Fruit fly (Drosophila melanogaster) Kc167 (cell line): ENCODE data around the gene CG42638.
"Not testable (repeated sequence)": the region's sequence is repeated elsewhere in the genome, so short reads cannot be mapped to it uniquely, and the experiment has no call there.

Source experiments
- Myc ChIP-seq: fragments of >200 bp; optimal IDR thresholded peaks from 2 replicates; lab custom pipeline; 2017; ENCODE audit warnings: missing external identifiers
- Sin3A ChIP-seq: fragments of >200 bp; optimal IDR thresholded peaks from 2 replicates; lab custom pipeline; 2018; ENCODE audit warnings: missing external identifiers
- h ChIP-seq: fragments of >200 bp; optimal IDR thresholded peaks from 3 replicates; lab custom pipeline; 2018; ENCODE audit warnings: missing external identifiers
- insv ChIP-seq: fragments of >200 bp; optimal IDR thresholded peaks from 3 replicates; lab custom pipeline; 2018; ENCODE audit warnings: missing external identifiers
- psq ChIP-seq: fragments of >200 bp; optimal IDR thresholded peaks from 2 replicates; lab custom pipeline; 2017; ENCODE audit warnings: missing external identifiers
- ttk ChIP-seq: sonication (Bioruptor generic); optimal IDR thresholded peaks from 2 replicates; lab custom pipeline; 2017; ENCODE audit warnings: missing external identifiers

CG42638 gene

DNA sequence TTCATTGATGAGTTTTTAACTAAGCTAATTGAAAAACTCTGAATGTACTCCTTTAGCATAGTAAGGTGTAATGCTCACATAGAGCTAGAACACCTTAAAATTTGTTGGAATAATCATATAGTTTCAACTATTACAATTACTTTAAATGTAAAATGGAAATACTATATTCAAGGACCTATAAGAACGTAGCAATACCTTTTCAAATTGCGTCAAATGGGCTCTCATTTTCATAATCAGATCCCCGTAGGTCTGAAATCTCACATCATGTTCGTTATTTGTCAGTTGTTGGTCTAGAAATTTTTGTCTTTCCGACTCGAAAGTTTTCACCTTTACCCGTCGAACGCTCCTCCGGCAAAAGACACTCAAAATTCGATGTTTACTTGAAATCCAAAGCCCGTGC lies 10.6 kb upstream of the CG42638 start, which contains the start of gene Vtld:
TSS of gene Vtld (plus strand) at position 301 of the 400 bp plus-strand sequence.
- TF ChIP-seq Sin3A (lab: Kevin White, UChicago); insv; h (lab: Kevin White, UChicago): not testable (repeated sequence)

- not testable (repeated sequence) for TF ChIP-seq ttk; Sin3A (lab: Kevin White, UChicago); insv
These were observed 20.9 kb downstream of the CG42638 start, which contains the start of gene CG42529 for dm6 chr3L:19728694-19729093. Gene CG42529 (plus strand): TSS chr3L:19728994.

DNA sequence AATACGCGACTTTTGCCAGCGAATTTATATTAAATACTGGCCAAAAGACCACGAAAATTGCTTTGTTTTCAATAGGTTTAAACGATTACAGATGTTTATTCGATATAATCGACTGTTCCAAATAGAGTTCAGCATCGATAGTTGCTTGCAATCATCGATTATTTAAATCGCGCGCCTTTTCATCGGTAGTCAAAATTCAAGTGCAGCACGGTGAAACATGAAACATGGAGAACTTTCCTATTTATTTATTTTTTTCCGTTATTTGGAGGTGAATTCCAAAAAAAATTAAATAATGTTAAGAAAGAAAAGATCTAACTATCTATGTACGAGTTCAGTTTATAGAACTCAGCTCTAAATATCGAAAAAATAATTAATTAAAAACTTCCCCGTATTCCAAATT lies 31.3 kb downstream of the CG42638 start, which contains the start of gene Trpml:
TSS of gene Trpml (minus strand) at position 101 of the 400 bp plus-strand sequence.
- not testable (repeated sequence) for TF ChIP-seq ttk; insv; psq (lab: Kevin White, UChicago)

dm6 chr3L:19707570-19708146 lies 41.9 kb downstream of the CG42638 start, which contains the start of gene serp:
Gene serp (minus strand): TSS chr3L:19708015.
- TF ChIP-seq insv = no peak
- TF ChIP-seq h (lab: Kevin White, UChicago) = no peak
- TF ChIP-seq Myc (lab: Kevin White, UChicago) = no peak
- TF ChIP-seq ttk = no peak
- TF ChIP-seq psq (lab: Kevin White, UChicago) = no peak
- no peak for TF ChIP-seq Sin3A (lab: Kevin White, UChicago)

DNA sequence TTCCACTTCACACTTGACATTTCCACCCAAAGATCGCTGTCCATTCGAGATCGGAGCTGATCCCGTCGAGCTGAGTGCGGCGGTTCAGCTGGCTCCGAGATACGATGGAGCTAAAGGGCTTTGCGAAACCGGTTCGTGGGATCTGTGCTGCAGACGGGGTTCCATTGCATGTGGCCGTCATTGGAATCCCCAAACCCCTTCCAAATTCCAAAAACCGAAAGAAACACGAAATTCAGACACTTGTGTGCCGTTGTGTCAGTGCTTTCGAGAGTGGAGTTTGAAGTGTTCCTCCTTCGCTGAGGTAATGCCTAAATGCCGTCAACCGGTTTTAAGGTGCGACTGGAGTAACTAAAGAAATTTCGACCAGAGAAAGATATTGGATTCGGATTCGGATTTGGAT lies 44.7 kb downstream of the CG42638 start:
- TF ChIP-seq h (lab: Kevin White, UChicago) = no peak
- no peak for TF ChIP-seq insv
- TF ChIP-seq Myc (lab: Kevin White, UChicago) = no peak
- no peak for TF ChIP-seq Sin3A (lab: Kevin White, UChicago)
- no peak for TF ChIP-seq ttk
- TF ChIP-seq psq (lab: Kevin White, UChicago) = no peak

dm6 chr3L:19703323-19703722 lies 46.2 kb downstream of the CG42638 start:
- no peak for TF ChIP-seq Sin3A (lab: Kevin White, UChicago)
- no peak for TF ChIP-seq Myc (lab: Kevin White, UChicago)
- no peak for TF ChIP-seq ttk
- no peak for TF ChIP-seq insv
- TF ChIP-seq h (lab: Kevin White, UChicago) = no peak
- TF ChIP-seq psq (lab: Kevin White, UChicago) = no peak

DNA sequence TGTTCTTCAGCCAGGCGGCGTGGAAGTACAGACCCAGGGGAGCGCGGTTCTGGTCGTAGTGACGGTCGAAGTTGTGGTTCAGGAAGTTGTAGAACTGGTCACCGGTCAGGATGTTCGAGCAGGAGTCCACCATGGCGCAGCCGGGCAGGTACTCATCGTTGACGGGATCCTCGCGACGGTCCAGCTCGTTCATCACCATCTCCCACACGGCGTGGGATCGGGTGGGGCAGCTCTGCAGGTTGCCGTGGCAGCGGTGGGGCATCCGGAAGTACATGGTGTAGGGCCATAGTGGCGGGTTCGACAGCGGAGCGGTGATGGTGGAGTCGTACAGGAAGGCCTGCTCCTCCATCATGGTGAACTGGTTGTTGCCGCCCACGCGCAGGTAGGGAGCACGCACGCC lies 47.9 kb downstream of the CG42638 start:
- TF ChIP-seq insv (no peak), Myc (lab: Kevin White, UChicago) (no peak), psq (lab: Kevin White, UChicago) (no peak), h (lab: Kevin White, UChicago) (no peak), ttk (no peak), Sin3A (lab: Kevin White, UChicago) (no peak)

DNA sequence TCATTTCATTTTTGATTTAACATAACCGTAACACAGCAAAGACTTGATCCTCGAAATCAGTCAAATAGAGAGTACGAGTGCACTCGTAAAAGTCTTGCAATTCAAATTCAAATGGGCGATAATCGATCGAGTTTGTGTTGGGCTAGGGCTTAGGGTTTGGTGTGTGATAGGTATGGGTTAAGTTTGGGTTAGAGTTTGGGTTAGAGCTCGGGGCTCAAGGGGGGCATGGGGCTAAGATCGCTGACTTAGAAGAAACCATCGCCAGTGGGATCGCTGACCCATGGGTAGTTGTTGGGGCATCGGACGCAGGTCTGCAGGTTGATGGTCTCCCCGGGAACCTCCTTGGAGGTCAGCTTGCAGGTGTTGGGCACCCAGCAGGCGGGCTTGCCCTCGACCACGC lies 48.4 kb downstream of the CG42638 start:
- no peak for TF ChIP-seq h (lab: Kevin White, UChicago)
- TF ChIP-seq Sin3A (lab: Kevin White, UChicago) = no peak
- TF ChIP-seq ttk = no peak
- TF ChIP-seq Myc (lab: Kevin White, UChicago) = no peak
- no peak for TF ChIP-seq insv

DNA sequence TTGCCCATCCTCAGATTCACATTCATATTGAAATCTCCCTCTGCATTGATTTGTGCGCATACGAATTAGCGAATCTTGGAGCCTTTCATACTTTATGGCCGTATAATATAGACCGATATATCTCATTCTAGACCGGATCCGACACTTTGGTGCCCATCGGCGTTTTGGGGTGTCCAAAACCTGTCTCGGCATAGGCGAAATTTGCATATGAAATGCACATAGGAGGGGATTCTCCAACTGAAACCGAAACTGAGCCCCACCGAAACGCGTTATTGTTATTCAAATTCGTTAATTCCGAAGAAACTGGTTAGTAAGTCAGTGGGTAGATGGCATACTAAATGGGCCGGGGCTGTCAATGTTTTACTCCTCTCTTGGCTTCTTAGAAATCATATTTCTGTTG lies 49.1 kb downstream of the CG42638 start:
- no peak for TF ChIP-seq Sin3A (lab: Kevin White, UChicago)
- no peak for TF ChIP-seq h (lab: Kevin White, UChicago)
- no peak for TF ChIP-seq ttk
- no peak for TF ChIP-seq Myc (lab: Kevin White, UChicago)
- TF ChIP-seq psq (lab: Kevin White, UChicago) = no peak
- TF ChIP-seq insv = no peak

DNA sequence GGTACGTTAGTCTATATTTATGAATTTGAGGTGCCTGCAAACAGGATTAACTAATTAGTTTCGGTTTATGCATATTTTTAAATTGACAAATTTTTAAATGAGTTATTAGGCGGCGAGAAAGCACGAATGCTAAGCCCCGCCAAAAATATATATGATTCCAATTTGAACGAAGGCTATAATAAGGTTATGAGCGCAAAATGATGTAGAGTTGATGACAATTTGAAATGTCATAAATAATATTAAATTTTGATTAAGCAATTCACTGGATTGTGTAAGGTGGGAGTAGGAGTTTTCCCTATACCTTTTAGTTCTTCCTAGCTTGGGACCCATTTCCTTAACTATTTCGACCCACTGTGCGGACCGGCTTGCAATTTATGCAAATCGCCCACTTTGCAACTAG lies 49.9 kb downstream of the CG42638 start:
- TF ChIP-seq h (lab: Kevin White, UChicago) (no peak), psq (lab: Kevin White, UChicago) (no peak), Myc (lab: Kevin White, UChicago) (no peak), Sin3A (lab: Kevin White, UChicago) (no peak), insv (no peak), ttk (no peak)

DNA sequence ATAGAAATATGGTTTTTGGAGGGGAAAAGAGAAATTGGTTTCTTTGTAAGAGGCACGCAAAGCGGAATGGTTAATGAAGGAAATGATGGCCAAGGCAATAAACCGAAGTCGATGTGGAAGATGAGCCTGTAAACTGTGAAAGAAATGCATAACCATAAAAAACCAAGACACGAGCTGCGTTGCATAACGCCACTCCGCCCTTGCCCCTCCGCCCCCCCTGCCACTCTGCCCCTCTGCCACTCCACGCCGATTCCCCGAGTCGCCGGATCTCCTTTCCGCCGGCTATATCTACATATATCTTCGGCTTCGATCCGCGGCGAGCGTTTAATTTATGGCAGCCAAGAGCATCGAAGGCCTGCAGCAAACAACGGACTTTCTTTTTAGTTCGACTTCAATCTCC lies 50.9 kb downstream of the CG42638 start:
- TF ChIP-seq Sin3A (lab: Kevin White, UChicago) = no peak
- TF ChIP-seq insv = no peak
- no peak for TF ChIP-seq psq (lab: Kevin White, UChicago)
- no peak for TF ChIP-seq Myc (lab: Kevin White, UChicago)
- TF ChIP-seq h (lab: Kevin White, UChicago) = no peak
- no peak for TF ChIP-seq ttk

- TF ChIP-seq insv = no peak
- TF ChIP-seq Sin3A (lab: Kevin White, UChicago) = no peak
- no peak for TF ChIP-seq psq (lab: Kevin White, UChicago)
- no peak for TF ChIP-seq Myc (lab: Kevin White, UChicago)
- no peak for TF ChIP-seq h (lab: Kevin White, UChicago)
- TF ChIP-seq ttk = no peak
These were observed 52.1 kb downstream of the CG42638 start for dm6 chr3L:19697395-19697978.
